Worm (Caenorhabditis elegans) whole organism, mixed stage, embryonic: Measurements from ENCODE around the gene clec-43.

Source experiments
- M03D4.4 ChIP-seq: sonication (generic microtip); optimal IDR thresholded peaks from 2 replicates; lab custom pipeline; 2017; ENCODE audit warnings: mild to moderate bottlenecking, missing genetic modification characterization, missing compliant biosample characterization
- ces-1 ChIP-seq: fragments of 150-350 bp; optimal IDR thresholded peaks from 2 replicates; lab custom pipeline; 2014; ENCODE audit warnings: missing biosample characterization, missing genetic modification reagents, missing genetic modification characterization
- cnd-1 ChIP-seq: fragments of 200-800 bp; sonication (Bioruptor generic); optimal IDR thresholded peaks from 2 replicates; lab custom pipeline; 2018; ENCODE audit warnings: mild to moderate bottlenecking, missing genetic modification characterization, missing compliant biosample characterization
- elt-1 ChIP-seq: sonication (generic microtip); optimal IDR thresholded peaks from 2 replicates; lab custom pipeline; 2017; ENCODE audit warnings: missing genetic modification characterization, mild to moderate bottlenecking, missing compliant biosample characterization, antibody characterized with exemption, moderate library complexity, borderline replicate concordance; ENCODE audit not compliant: insufficient read depth
- elt-3 ChIP-seq: fragments of 150-350 bp; optimal IDR thresholded peaks from 2 replicates; lab custom pipeline; 2014; ENCODE audit warnings: missing biosample characterization, missing genetic modification characterization
- mep-1 ChIP-seq: fragments of 150-350 bp; optimal IDR thresholded peaks from 2 replicates; lab custom pipeline; 2017; ENCODE audit warnings: missing biosample characterization, missing genetic modification reagents, missing genetic modification characterization, inconsistent platforms
- nhr-28 ChIP-seq: fragments of 150-350 bp; optimal IDR thresholded peaks from 2 replicates; lab custom pipeline; 2014; ENCODE audit warnings: missing biosample characterization, missing genetic modification characterization
- unc-120 ChIP-seq: sonication (generic microtip); optimal IDR thresholded peaks from 2 replicates; lab custom pipeline; 2017; ENCODE audit warnings: missing genetic modification characterization, missing compliant biosample characterization; ENCODE audit not compliant: poor library complexity, severe bottlenecking
- unc-39 ChIP-seq: fragments of 150-350 bp; optimal IDR thresholded peaks from 2 replicates; lab custom pipeline; 2014; ENCODE audit warnings: missing biosample characterization, missing genetic modification characterization
- unc-62 ChIP-seq: fragments of 150-350 bp; optimal IDR thresholded peaks from 2 replicates; lab custom pipeline; 2014; ENCODE audit warnings: missing biosample characterization, missing genetic modification reagents, missing genetic modification characterization
- zip-8 ChIP-seq: fragments of 150-350 bp; optimal IDR thresholded peaks from 2 replicates; lab custom pipeline; 2014; ENCODE audit warnings: missing biosample characterization, missing genetic modification characterization

DNA sequence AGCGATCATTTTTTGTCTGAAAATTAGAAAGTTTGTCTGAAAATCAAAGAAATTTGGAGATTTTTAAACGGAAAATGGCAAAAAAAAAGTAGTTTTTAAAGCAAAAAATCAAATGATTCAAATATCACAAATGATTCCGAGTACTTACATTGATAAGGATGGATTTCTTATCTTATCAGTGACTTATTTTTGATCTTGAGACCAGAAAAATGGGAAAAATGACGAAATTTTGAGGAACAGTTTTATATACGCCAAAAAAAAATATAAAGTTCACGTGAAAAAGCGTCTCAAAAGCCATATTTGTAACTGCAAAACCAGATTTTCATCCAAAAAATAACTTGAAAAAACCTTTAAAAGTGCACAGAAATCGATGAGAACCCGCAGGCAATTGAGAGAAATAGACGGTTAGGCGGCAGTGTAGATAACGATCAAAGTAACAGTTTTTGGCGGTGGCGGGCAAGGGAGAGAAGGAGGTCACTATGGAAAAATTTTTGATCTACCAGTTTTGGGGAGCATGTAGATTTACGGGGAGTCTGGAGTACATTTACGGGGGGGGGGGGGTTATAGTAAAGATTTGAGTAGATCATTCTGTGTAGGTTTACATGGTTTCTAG, 43.0 kb upstream of the clec-43 start, which contains the start of gene T07D3.9:
- TF ChIP-seq M03D4.4 (tag; lab: Kevin White, UChicago): no peak
- no peak for TF ChIP-seq nhr-28 (tag; lab: Kevin White, UChicago)
- TF ChIP-seq unc-120 (tag; lab: Kevin White, UChicago): no peak
- TF ChIP-seq zip-8 (tag; lab: Kevin White, UChicago): no peak
- no peak for TF ChIP-seq unc-39 (tag; lab: Kevin White, UChicago)
- no peak for TF ChIP-seq mep-1 (tag; lab: Kevin White, UChicago)
- TF ChIP-seq elt-1: peak; percentile 22
- no peak for TF ChIP-seq unc-62
- no peak for TF ChIP-seq ces-1
- no peak for TF ChIP-seq elt-3 (tag; lab: Kevin White, UChicago)
- TF ChIP-seq cnd-1: no peak
